Worm (Caenorhabditis elegans) whole organism, L4/young adult: ENCODE measurements around the gene his-63.

Experiments used
- W03F9.2 ChIP-seq: fragments of 150-350 bp; optimal IDR thresholded peaks from 2 replicates; lab custom pipeline; 2014; ENCODE audit warnings: missing biosample characterization, missing genetic modification characterization
- him-1 ChIP-seq: sonication (generic microtip); optimal IDR thresholded peaks from 2 replicates; lab custom pipeline; 2016; ENCODE audit warnings: missing genotype, missing genetic modification reagents, missing genetic modification characterization, missing compliant biosample characterization

- no peak for TF ChIP-seq him-1 (tag; lab: Kevin White, UChicago)
- no peak for TF ChIP-seq W03F9.2 (tag; lab: Kevin White, UChicago)
Measured at ce11 chrIV:11375713-11376112, 30.9 kb downstream of the his-63 start.
